Worm (Caenorhabditis elegans): ENCODE results near the gene Y53F4B.19.
A peak's percentile ranks its signal among the peaks of the same experiment; 100 is the strongest.

Gene Y53F4B.19

ce11 chrII:15107184-15107583, 30.4 kb downstream of the Y53F4B.19 start:
- TF ChIP-seq mdl-1 (tag; optimal IDR thresholded peaks at IDR 0.05) (no peak), hpl-2 (GFP tag; optimal IDR thresholded peaks at IDR 0.05) (no peak), ztf-11 (tag; optimal IDR thresholded peaks at IDR 0.05) (no peak), egl-27 (tag; optimal IDR thresholded peaks at IDR 0.05) (no peak)

ce11 chrII:15109844-15110243, 33.1 kb downstream of the Y53F4B.19 start, which contains the start of gene Y53F4B.39:
Y53F4B.39 (plus strand) TSS chrII:15110144.
- TF ChIP-seq vab-15 (tag; optimal IDR thresholded peaks at IDR 0.05) (no peak), pax-3 (tag; optimal IDR thresholded peaks at IDR 0.05) (no peak), ceh-82 (tag; optimal IDR thresholded peaks at IDR 0.05) (no peak), rnt-1 (tag; optimal IDR thresholded peaks at IDR 0.05) (no peak), lin-13 (GFP tag; optimal IDR thresholded peaks at IDR 0.05) (no peak), nhr-71 (tag; optimal IDR thresholded peaks at IDR 0.05) (no peak), sox-4 (tag; optimal IDR thresholded peaks at IDR 0.05) (no peak), sup-37 (GFP tag; optimal IDR thresholded peaks at IDR 0.05) (no peak), lir-3 (tag; optimal IDR thresholded peaks at IDR 0.05; ENCODE audit: poor library complexity) (no peak), C04F5.9 (tag; optimal IDR thresholded peaks at IDR 0.05) (no peak), ceh-88 (GFP tag; IDR thresholded peaks at IDR 0.05) (no peak), fkh-10 (GFP tag; optimal IDR thresholded peaks at IDR 0.05) (no peak), grh-1 (GFP tag; IDR thresholded peaks at IDR 0.05) (no peak), unc-130 (tag; optimal IDR thresholded peaks at IDR 0.05) (no peak), ama-1 (optimal IDR thresholded peaks at IDR 0.05) (no peak), unc-62 (GFP tag; optimal IDR thresholded peaks at IDR 0.05) (no peak), C34B4.2 (tag; optimal IDR thresholded peaks at IDR 0.05) (no peak)

ce11 chrII:15111352-15111751, 34.6 kb downstream of the Y53F4B.19 start:
- TF ChIP-seq nhr-77 (tag; optimal IDR thresholded peaks at IDR 0.05) = no peak
- TF ChIP-seq fkh-8 (tag; optimal IDR thresholded peaks at IDR 0.05) = no peak
- TF ChIP-seq snpc-4 (tag; optimal IDR thresholded peaks at IDR 0.05) = no peak
- no peak for TF ChIP-seq hpl-2 (GFP tag; optimal IDR thresholded peaks at IDR 0.05)
- TF ChIP-seq isw-1 (GFP tag; IDR thresholded peaks at IDR 0.05) = no peak
- TF ChIP-seq aly-2 (tag; optimal IDR thresholded peaks at IDR 0.05) = no peak
- no peak for TF ChIP-seq ets-5 (GFP tag; IDR thresholded peaks at IDR 0.05)
- no peak for TF ChIP-seq ama-1 (optimal IDR thresholded peaks at IDR 0.05)
- TF ChIP-seq dpl-1 (GFP tag; optimal IDR thresholded peaks at IDR 0.05) = no peak
- no peak for TF ChIP-seq efl-1 (optimal IDR thresholded peaks at IDR 0.05)
- peak in 1 of 2 experiments; percentile 78 for TF ChIP-seq efl-1 (GFP tag; optimal IDR thresholded peaks at IDR 0.05 in 1 of 2)
- no peak for TF ChIP-seq unc-98 (GFP tag; IDR thresholded peaks at IDR 0.05)
- no peak for TF ChIP-seq pax-3 (tag; optimal IDR thresholded peaks at IDR 0.05)
- TF ChIP-seq alr-1 (tag; optimal IDR thresholded peaks at IDR 0.05; ENCODE audit: borderline replicate concordance) = no peak
- no peak for TF ChIP-seq nhr-84 (tag; optimal IDR thresholded peaks at IDR 0.05)
- no peak for TF ChIP-seq mab-9 (GFP tag; IDR thresholded peaks at IDR 0.05)
- no peak for TF ChIP-seq Y116A8C.19 (tag; optimal IDR thresholded peaks at IDR 0.05; ENCODE audit: borderline replicate concordance)
- TF ChIP-seq unc-30 (tag; optimal IDR thresholded peaks at IDR 0.05) = no peak
- TF ChIP-seq blmp-1 (tag; optimal IDR thresholded peaks at IDR 0.05) = peak; percentile 72
- no peak for TF ChIP-seq ztf-11 (tag; optimal IDR thresholded peaks at IDR 0.05)
- no peak for TF ChIP-seq nhr-12 (tag; optimal IDR thresholded peaks at IDR 0.05)
- peak; percentile 33 for TF ChIP-seq nhr-71 (tag; optimal IDR thresholded peaks at IDR 0.05)
- TF ChIP-seq unc-62 (GFP tag; optimal IDR thresholded peaks at IDR 0.05) = no peak
- TF ChIP-seq vab-15 (tag; optimal IDR thresholded peaks at IDR 0.05) = no peak
- peak; percentile 59 for TF ChIP-seq nhr-85 (tag)
- no peak for TF ChIP-seq mef-2 (tag; optimal IDR thresholded peaks at IDR 0.05)
- no peak for TF ChIP-seq zag-1 (tag; optimal IDR thresholded peaks at IDR 0.05)
- TF ChIP-seq snu-23 (GFP tag; optimal IDR thresholded peaks at IDR 0.05) = peak; percentile 50
- TF ChIP-seq fkh-4 (tag; optimal IDR thresholded peaks at IDR 0.05; ENCODE audit: borderline replicate concordance) = no peak
- no peak for TF ChIP-seq lsy-2 (tag; optimal IDR thresholded peaks at IDR 0.05)
- no peak for TF ChIP-seq egl-27 (tag; optimal IDR thresholded peaks at IDR 0.05)
- no peak for TF ChIP-seq tbx-2 (tag; optimal IDR thresholded peaks at IDR 0.05)
- TF ChIP-seq rnt-1 (tag; optimal IDR thresholded peaks at IDR 0.05) = no peak
- TF ChIP-seq C16A3.4 (tag; optimal IDR thresholded peaks at IDR 0.05) = peak; percentile 0
- TF ChIP-seq ces-1 (GFP tag; optimal IDR thresholded peaks at IDR 0.05) = no peak
- peak; percentile 12 for TF ChIP-seq nhr-90 (tag; optimal IDR thresholded peaks at IDR 0.05; ENCODE audit: poor library complexity)
- no peak for TF ChIP-seq swsn-7 (tag; optimal IDR thresholded peaks at IDR 0.05)
- no peak for TF ChIP-seq nhr-28 (tag; optimal IDR thresholded peaks at IDR 0.05)
- no peak for TF ChIP-seq unc-130 (tag; optimal IDR thresholded peaks at IDR 0.05)
